Fruit fly (Drosophila melanogaster): ENCODE data around the gene CG31050.

CG31050 gene

dm6 chr3R:28650380-28650779 is at the start of gene CG31050:
CG31050 (minus strand) TSS chr3R:28650480.
- TF ChIP-seq N (GFP tag; optimal IDR thresholded peaks at IDR 0.05): no peak
- TF ChIP-seq dl (GFP tag; optimal IDR thresholded peaks at IDR 0.05; ENCODE audit: insufficient read depth in 1 of 2, partially characterized antibody in 2 of 2): no peak
- TF ChIP-seq br (GFP tag; optimal IDR thresholded peaks at IDR 0.05): no peak
- TF ChIP-seq fru (GFP tag; optimal IDR thresholded peaks at IDR 0.05): no peak
- no peak for TF ChIP-seq Dfd (GFP tag; optimal IDR thresholded peaks at IDR 0.05)

- TF ChIP-seq ey (GFP tag; optimal IDR thresholded peaks at IDR 0.05) (no peak), br (GFP tag; optimal IDR thresholded peaks at IDR 0.05) (no peak), N (GFP tag; optimal IDR thresholded peaks at IDR 0.05) (no peak), OdsH (GFP tag; optimal IDR thresholded peaks at IDR 0.05) (no peak), Hnf4 (GFP tag; optimal IDR thresholded peaks at IDR 0.05) (no peak), HLH106 (tag; optimal IDR thresholded peaks at IDR 0.05) (no peak), pan (optimal IDR thresholded peaks at IDR 0.05) (no peak), Hr78 (GFP tag; optimal IDR thresholded peaks at IDR 0.05) (no peak), rgr (GFP tag; optimal IDR thresholded peaks at IDR 0.05) (no peak), dmrt93B (GFP tag; optimal IDR thresholded peaks at IDR 0.05) (no peak), sage (GFP tag; optimal IDR thresholded peaks at IDR 0.05) (no peak), psq (GFP tag; optimal IDR thresholded peaks at IDR 0.05) (no peak)
Observed at dm6 chr3R:28695993-28696392, 45.7 kb upstream of the CG31050 start, which contains the start of gene htt. htt (plus strand) TSS chr3R:28696242.

dm6 chr3R:28687969-28688368 is 37.7 kb upstream of the CG31050 start:
- no peak for TF ChIP-seq brk (GFP tag; optimal IDR thresholded peaks at IDR 0.05)
- TF ChIP-seq sage (GFP tag; optimal IDR thresholded peaks at IDR 0.05): no peak
- no peak for TF ChIP-seq N (GFP tag; optimal IDR thresholded peaks at IDR 0.05)

- TF ChIP-seq tai (GFP tag; optimal IDR thresholded peaks at IDR 0.05): no peak
- no peak for TF ChIP-seq ey (GFP tag; optimal IDR thresholded peaks at IDR 0.05)
- TF ChIP-seq psq (GFP tag; optimal IDR thresholded peaks at IDR 0.05): no peak
- no peak for TF ChIP-seq Myc (optimal IDR thresholded peaks at IDR 0.05)
- no peak for TF ChIP-seq Hr83 (GFP tag; optimal IDR thresholded peaks at IDR 0.05; ENCODE audit: poor library complexity, severe bottlenecking)
- TF ChIP-seq jim (GFP tag; optimal IDR thresholded peaks at IDR 0.05): no peak
- no peak for TF ChIP-seq fru (GFP tag; optimal IDR thresholded peaks at IDR 0.05)
- TF ChIP-seq woc (GFP tag; optimal IDR thresholded peaks at IDR 0.05): no peak
- no peak for TF ChIP-seq Sp1 (GFP tag; optimal IDR thresholded peaks at IDR 0.05)
- no peak for TF ChIP-seq sv (GFP tag; optimal IDR thresholded peaks at IDR 0.05)
- no peak for TF ChIP-seq sage (GFP tag; optimal IDR thresholded peaks at IDR 0.05)
- TF ChIP-seq dmrt93B (GFP tag; optimal IDR thresholded peaks at IDR 0.05): no peak
- TF ChIP-seq rgr (GFP tag; optimal IDR thresholded peaks at IDR 0.05): no peak
- TF ChIP-seq Hnf4 (GFP tag; optimal IDR thresholded peaks at IDR 0.05): no peak
- TF ChIP-seq usp (GFP tag; optimal IDR thresholded peaks at IDR 0.05): no peak
- no peak for TF ChIP-seq dl (GFP tag; optimal IDR thresholded peaks at IDR 0.05; ENCODE audit: insufficient read depth in 1 of 2, partially characterized antibody in 2 of 2)
- TF ChIP-seq Rel (GFP tag; optimal IDR thresholded peaks at IDR 0.05): no peak
- TF ChIP-seq Rel (tag; optimal IDR thresholded peaks at IDR 0.05): no peak
Observed at dm6 chr3R:28685558-28685957, 35.3 kb upstream of the CG31050 start.

dm6 chr3R:28681834-28682464 is 31.7 kb upstream of the CG31050 start:
- TF ChIP-seq Rel (GFP tag; optimal IDR thresholded peaks at IDR 0.05) (no peak), Rel (tag; optimal IDR thresholded peaks at IDR 0.05) (peak; percentile 97), jim (GFP tag; optimal IDR thresholded peaks at IDR 0.05) (no peak), fru (GFP tag; optimal IDR thresholded peaks at IDR 0.05) (peak; percentile 23), HLH106 (tag; optimal IDR thresholded peaks at IDR 0.05) (no peak), Dif (GFP tag; optimal IDR thresholded peaks at IDR 0.05; ENCODE audit: partially characterized antibody) (peak; percentile 19)

dm6 chr3R:28679583-28679982 is 29.3 kb upstream of the CG31050 start:
- TF ChIP-seq Dfd (GFP tag; optimal IDR thresholded peaks at IDR 0.05) (no peak), N (GFP tag; optimal IDR thresholded peaks at IDR 0.05) (no peak), dl (GFP tag; optimal IDR thresholded peaks at IDR 0.05; ENCODE audit: insufficient read depth in 1 of 2, partially characterized antibody in 2 of 2) (no peak), Sp1 (GFP tag; optimal IDR thresholded peaks at IDR 0.05) (no peak), brk (GFP tag; optimal IDR thresholded peaks at IDR 0.05) (no peak), Hnf4 (GFP tag; optimal IDR thresholded peaks at IDR 0.05) (no peak), HLH106 (tag; optimal IDR thresholded peaks at IDR 0.05) (no peak), tai (GFP tag; optimal IDR thresholded peaks at IDR 0.05) (no peak), jim (GFP tag; optimal IDR thresholded peaks at IDR 0.05) (no peak), Hr83 (GFP tag; optimal IDR thresholded peaks at IDR 0.05; ENCODE audit: poor library complexity, severe bottlenecking) (no peak)
